Worm (Caenorhabditis elegans) whole organism, L2 larva: ENCODE results near the gene lmd-4.

Source experiments
- F13H6.1 ChIP-seq: sonication (generic microtip); optimal IDR thresholded peaks from 2 replicates; lab custom pipeline; 2016; ENCODE audit warnings: missing genetic modification characterization, missing compliant biosample characterization
- R02D3.7 ChIP-seq: fragments of 150-350 bp; optimal IDR thresholded peaks from 2 replicates; lab custom pipeline; 2014; ENCODE audit warnings: missing biosample characterization, missing genetic modification characterization
- Y55F3AM.14 ChIP-seq: fragments of 200-800 bp; sonication (Bioruptor generic); optimal IDR thresholded peaks from 2 replicates; lab custom pipeline; 2018; ENCODE audit warnings: mild to moderate bottlenecking, missing genetic modification characterization, missing compliant biosample characterization
- ZK546.5 ChIP-seq: sonication (generic microtip); optimal IDR thresholded peaks from 2 replicates; lab custom pipeline; 2017; ENCODE audit warnings: missing biosample characterization, missing genetic modification characterization
- alr-1 ChIP-seq: fragments of 150-350 bp; optimal IDR thresholded peaks from 2 replicates; lab custom pipeline; 2014; ENCODE audit warnings: missing biosample characterization, missing genetic modification characterization
- blmp-1 ChIP-seq: sonication (generic microtip); optimal IDR thresholded peaks from 2 replicates; lab custom pipeline; 2017; ENCODE audit warnings: missing genetic modification characterization, mild to moderate bottlenecking, missing compliant biosample characterization, antibody characterized with exemption, moderate library complexity; ENCODE audit not compliant: insufficient read depth
- ceh-16 ChIP-seq: fragments of 150-350 bp; optimal IDR thresholded peaks from 2 replicates; lab custom pipeline; 2014; ENCODE audit warnings: missing biosample characterization, missing genetic modification characterization
- ceh-82 ChIP-seq: fragments of 150-350 bp; optimal IDR thresholded peaks from 2 replicates; lab custom pipeline; 2014; ENCODE audit warnings: missing biosample characterization, missing genetic modification characterization
- egl-27 ChIP-seq: sonication (generic microtip); optimal IDR thresholded peaks from 3 replicates; lab custom pipeline; 2017; ENCODE audit warnings: missing biosample characterization, missing genetic modification reagents, missing genetic modification characterization
- elt-1 ChIP-seq: fragments of 150-350 bp; optimal IDR thresholded peaks from 2 replicates; lab custom pipeline; 2014; ENCODE audit warnings: missing biosample characterization, missing genetic modification characterization
- elt-3 ChIP-seq: sonication (generic microtip); optimal IDR thresholded peaks from 2 replicates; lab custom pipeline; 2017; ENCODE audit warnings: missing biosample characterization, missing genetic modification characterization
- fos-1 ChIP-seq: fragments of 150-350 bp; optimal IDR thresholded peaks from 2 replicates; lab custom pipeline; 2014; ENCODE audit warnings: missing biosample characterization, missing genetic modification characterization
- gmeb-1 ChIP-seq: fragments of 150-350 bp; optimal IDR thresholded peaks from 2 replicates; lab custom pipeline; 2014; ENCODE audit warnings: missing biosample characterization, missing genetic modification characterization
- lin-11 ChIP-seq: fragments of 150-350 bp; sonication (generic microtip); optimal IDR thresholded peaks from 2 replicates; lab custom pipeline; 2014; ENCODE audit warnings: missing biosample characterization, missing genetic modification characterization, inconsistent platforms, mixed read lengths
- lin-13 ChIP-seq: fragments of 150-350 bp; optimal IDR thresholded peaks from 2 replicates; lab custom pipeline; 2014; ENCODE audit warnings: missing biosample characterization, missing genetic modification reagents, missing genetic modification characterization
- lin-39 ChIP-seq: fragments of 150-350 bp; optimal IDR thresholded peaks from 2 replicates; lab custom pipeline; 2014; ENCODE audit warnings: missing biosample characterization, missing genetic modification reagents, missing genetic modification characterization
- lsy-2 ChIP-seq, 2 experiments: fragments of 150-350 bp in 1 of 2; sonication (generic microtip) in 1 of 2; optimal IDR thresholded peaks; 2 replicates each; lab custom pipeline; 2014 to 2017; ENCODE audit warnings: missing biosample characterization in 2 of 2, missing genetic modification characterization in 2 of 2
- mab-5 ChIP-seq: fragments of 150-350 bp; optimal IDR thresholded peaks from 2 replicates; lab custom pipeline; 2014; ENCODE audit warnings: missing biosample characterization, missing genetic modification characterization
- mdl-1 ChIP-seq, 2 experiments: fragments of 150-350 bp in 1 of 2; sonication (generic microtip) in 1 of 2; optimal IDR thresholded peaks; 2 replicates each; lab custom pipeline; 2017; ENCODE audit warnings: missing biosample characterization in 2 of 2, missing genetic modification characterization in 2 of 2
- nhr-10 ChIP-seq: sonication (generic microtip); optimal IDR thresholded peaks from 2 replicates; lab custom pipeline; 2017; ENCODE audit warnings: missing biosample characterization, missing genetic modification characterization
- nhr-11 ChIP-seq: fragments of 150-350 bp; optimal IDR thresholded peaks from 2 replicates; lab custom pipeline; 2014; ENCODE audit warnings: missing biosample characterization, missing genetic modification characterization
- nhr-12 ChIP-seq: fragments of 150-350 bp; optimal IDR thresholded peaks from 2 replicates; lab custom pipeline; 2014; ENCODE audit warnings: missing biosample characterization, missing genetic modification characterization
- nhr-21 ChIP-seq: fragments of 150-350 bp; optimal IDR thresholded peaks from 2 replicates; lab custom pipeline; 2014; ENCODE audit warnings: missing biosample characterization, missing genetic modification characterization
- nhr-23 ChIP-seq: fragments of 150-350 bp; optimal IDR thresholded peaks from 2 replicates; lab custom pipeline; 2014; ENCODE audit warnings: missing biosample characterization, missing genetic modification reagents, missing genetic modification characterization
- nhr-237 ChIP-seq: fragments of 150-350 bp; optimal IDR thresholded peaks from 2 replicates; lab custom pipeline; 2014; ENCODE audit warnings: missing biosample characterization, missing genetic modification characterization
- nhr-25 ChIP-seq: fragments of 150-350 bp; sonication (generic microtip); optimal IDR thresholded peaks from 3 replicates; lab custom pipeline; 2014; ENCODE audit warnings: missing biosample characterization, missing genetic modification characterization
- nhr-6 ChIP-seq: fragments of 150-350 bp; optimal IDR thresholded peaks from 2 replicates; lab custom pipeline; 2014; ENCODE audit warnings: missing biosample characterization, missing genetic modification characterization
- nhr-77 ChIP-seq: fragments of 150-350 bp; optimal IDR thresholded peaks from 2 replicates; lab custom pipeline; 2014; ENCODE audit warnings: missing biosample characterization, missing genetic modification characterization
- peb-1 ChIP-seq: fragments of 150-350 bp; optimal IDR thresholded peaks from 2 replicates; lab custom pipeline; 2014; ENCODE audit warnings: missing biosample characterization, missing genetic modification characterization
- sma-9 ChIP-seq, 2 experiments: fragments of 150-350 bp in 1 of 2; sonication (generic microtip) in 1 of 2; optimal IDR thresholded peaks; 2 replicates each; lab custom pipeline; 2014 to 2016; ENCODE audit warnings: missing genetic modification characterization in 2 of 2, mild to moderate bottlenecking in 1 of 2, missing biosample characterization in 1 of 2, missing compliant biosample characterization in 1 of 2, missing genetic modification reagents in 1 of 2, moderate library complexity in 1 of 2
- unc-39 ChIP-seq: fragments of 150-350 bp; optimal IDR thresholded peaks from 2 replicates; lab custom pipeline; 2014; ENCODE audit warnings: missing biosample characterization, missing genetic modification characterization
- unc-55 ChIP-seq: fragments of 150-350 bp; sonication (generic microtip); optimal IDR thresholded peaks from 3 replicates; lab custom pipeline; 2014; ENCODE audit warnings: missing biosample characterization, missing genetic modification reagents, missing genetic modification characterization
- zag-1 ChIP-seq: fragments of 150-350 bp; optimal IDR thresholded peaks from 2 replicates; lab custom pipeline; 2014; ENCODE audit warnings: missing biosample characterization, missing genetic modification characterization
- ztf-4 ChIP-seq: fragments of 150-350 bp; optimal IDR thresholded peaks from 2 replicates; lab custom pipeline; 2014; ENCODE audit warnings: missing biosample characterization, missing genetic modification characterization

Gene lmd-4

ce11 chrV:7357132-7357531 lies 36.3 kb upstream of the lmd-4 start, which contains the start of gene C03G6.6:
TSS of gene C03G6.6 (plus strand) at chrV:7357432.
- TF ChIP-seq peb-1 (tag; lab: Kevin White, UChicago) (no peak), F13H6.1 (tag; lab: Kevin White, UChicago) (no peak), R02D3.7 (no peak), nhr-23 (tag; lab: Kevin White, UChicago) (no peak), unc-39 (tag; lab: Kevin White, UChicago) (no peak), lin-39 (tag; lab: Kevin White, UChicago) (no peak)

ce11 chrV:7356684-7357083 lies 35.9 kb upstream of the lmd-4 start, which contains the start of gene C03G6.21:
TSS of gene C03G6.21 (minus strand) at chrV:7356784.
- no peak for TF ChIP-seq zag-1 (tag; lab: Kevin White, UChicago)
- TF ChIP-seq nhr-11 = no peak
- TF ChIP-seq blmp-1 (tag; lab: Kevin White, UChicago) = no peak
- TF ChIP-seq ceh-82 (tag; lab: Kevin White, UChicago) = no peak
- TF ChIP-seq elt-3 (tag; lab: Kevin White, UChicago) = no peak
- no peak for TF ChIP-seq lsy-2 (tag; optimal IDR thresholded peaks at IDR 0.05; lab: Kevin White, UChicago)
- TF ChIP-seq nhr-25 (tag; lab: Kevin White, UChicago) = no peak
- TF ChIP-seq nhr-10 (tag; lab: Kevin White, UChicago) = no peak
- no peak for TF ChIP-seq lin-13 (GFP tag; lab: Kevin White, UChicago)
- no peak for TF ChIP-seq nhr-237
- TF ChIP-seq nhr-6 = no peak
- no peak for TF ChIP-seq Y55F3AM.14
- TF ChIP-seq R02D3.7 = no peak
- TF ChIP-seq nhr-21 (tag; lab: Kevin White, UChicago) = no peak
- no peak for TF ChIP-seq unc-55 (GFP tag; lab: Kevin White, UChicago)
- no peak for TF ChIP-seq ztf-4 (tag; lab: Kevin White, UChicago)
- TF ChIP-seq lin-11 = no peak
- TF ChIP-seq nhr-12 (tag; lab: Kevin White, UChicago) = no peak
- no peak for TF ChIP-seq sma-9 (GFP tag; optimal IDR thresholded peaks at IDR 0.05; lab: Kevin White, UChicago)
- TF ChIP-seq sma-9 (tag; optimal IDR thresholded peaks at IDR 0.05; lab: Kevin White, UChicago) = no peak
- no peak for TF ChIP-seq elt-1 (tag; lab: Kevin White, UChicago)

- no peak for TF ChIP-seq Y55F3AM.14
- TF ChIP-seq nhr-77 = no peak
- TF ChIP-seq ZK546.5 (tag; lab: Kevin White, UChicago) = no peak
Measured at ce11 chrV:7355464-7355863, 34.7 kb upstream of the lmd-4 start, which contains the start of gene tag-293. TSS of gene tag-293 (minus strand) at chrV:7355564.

- TF ChIP-seq lin-11 (no peak), nhr-21 (tag; lab: Kevin White, UChicago) (no peak), alr-1 (tag; lab: Kevin White, UChicago) (no peak), nhr-11 (no peak), lsy-2 (tag; optimal IDR thresholded peaks at IDR 0.05; lab: Kevin White, UChicago) (no peak), blmp-1 (tag; lab: Kevin White, UChicago) (no peak), ceh-16 (tag; lab: Kevin White, UChicago) (no peak), mdl-1 (tag; optimal IDR thresholded peaks at IDR 0.05; lab: Kevin White, UChicago) (no peak), zag-1 (tag; lab: Kevin White, UChicago) (no peak), Y55F3AM.14 (no peak), lin-13 (GFP tag; lab: Kevin White, UChicago) (no peak), unc-39 (tag; lab: Kevin White, UChicago) (no peak), egl-27 (tag; lab: Kevin White, UChicago) (no peak), nhr-6 (no peak), mab-5 (tag; lab: Kevin White, UChicago) (no peak), ceh-82 (tag; lab: Kevin White, UChicago) (no peak), gmeb-1 (tag; lab: Kevin White, UChicago) (no peak), fos-1 (tag; lab: Kevin White, UChicago) (no peak)
- TF ChIP-seq, all 48 proteins: peak for 0
Measured at ce11 chrV:7353602-7354001, 32.8 kb upstream of the lmd-4 start.
